Fruit fly (Drosophila melanogaster) whole organism, prepupa: Measurements from ENCODE around the gene PGRP-SD.

Experiments used
- CG11762 ChIP-seq: fragments of 200-800 bp; sonication (Bioruptor generic); optimal IDR thresholded peaks from 3 replicates; lab custom pipeline; 2016; ENCODE audit warnings: missing biosample characterization, missing genetic modification characterization; ENCODE audit not compliant: insufficient read depth
- CG15336 ChIP-seq: fragments of 200-800 bp; sonication (Bioruptor generic); IDR thresholded peaks from 2 replicates; pipeline ENCODE4 v1.3.6; 2022; ENCODE audit warnings: missing biosample characterization, missing genetic modification characterization
- CG3032 ChIP-seq: fragments of 200-800 bp; optimal IDR thresholded peaks from 2 replicates; lab custom pipeline; 2019; ENCODE audit warnings: missing biosample characterization, mild to moderate bottlenecking, missing genetic modification characterization, moderate library complexity
- CG32006 ChIP-seq: fragments of 200-800 bp; sonication (Bioruptor generic); optimal IDR thresholded peaks from 3 replicates; lab custom pipeline; 2017; ENCODE audit warnings: missing biosample characterization, mild to moderate bottlenecking, missing genetic modification characterization
- CG4318 ChIP-seq: fragments of 200-800 bp; sonication (Bioruptor generic); optimal IDR thresholded peaks from 3 replicates; lab custom pipeline; 2017; ENCODE audit warnings: missing biosample characterization, mild to moderate bottlenecking, missing genetic modification characterization
- CG6163 ChIP-seq: fragments of 200-800 bp; sonication (Bioruptor generic); IDR thresholded peaks from 3 replicates; pipeline ENCODE4 v1.3.6; 2022; ENCODE audit warnings: missing biosample characterization, missing genetic modification characterization
- CG6276 ChIP-seq: fragments of 200-800 bp; sonication (Bioruptor generic); optimal IDR thresholded peaks from 2 replicates; lab custom pipeline; 2017; ENCODE audit warnings: missing biosample characterization, mild to moderate bottlenecking, missing genetic modification characterization
- CG6792 ChIP-seq: fragments of 200-800 bp; sonication (Bioruptor generic); optimal IDR thresholded peaks from 3 replicates; lab custom pipeline; 2016; ENCODE audit warnings: missing biosample characterization, missing genetic modification characterization
- CG8319 ChIP-seq: fragments of 200-800 bp; sonication (Bioruptor generic); optimal IDR thresholded peaks from 3 replicates; lab custom pipeline; 2016; ENCODE audit warnings: missing biosample characterization, missing genetic modification characterization
- Eip75B ChIP-seq: fragments of 200-800 bp; sonication (Bioruptor generic); optimal IDR thresholded peaks from 3 replicates; lab custom pipeline; 2016; ENCODE audit warnings: missing biosample characterization, missing genetic modification characterization
- Ets21C ChIP-seq: fragments of 200-800 bp; sonication (Bioruptor generic); optimal IDR thresholded peaks from 3 replicates; lab custom pipeline; 2016; ENCODE audit warnings: missing biosample characterization, missing genetic modification characterization
- Gug ChIP-seq: fragments of 200-800 bp; sonication (Bioruptor generic); IDR thresholded peaks from 2 replicates; pipeline ENCODE4 v1.3.6; 2022; ENCODE audit warnings: missing biosample characterization, missing genetic modification characterization
- Hr38 ChIP-seq: sonication (Bioruptor generic); optimal IDR thresholded peaks from 2 replicates; lab custom pipeline; 2016; ENCODE audit warnings: missing biosample characterization, missing genetic modification characterization
- Hr4 ChIP-seq: fragments of 200-800 bp; sonication (Bioruptor generic); optimal IDR thresholded peaks from 3 replicates; lab custom pipeline; 2016; ENCODE audit warnings: missing biosample characterization, missing genetic modification characterization
- Lpt ChIP-seq: fragments of 200-800 bp; sonication (Bioruptor generic); optimal IDR thresholded peaks from 3 replicates; lab custom pipeline; 2016; ENCODE audit warnings: missing biosample characterization, missing genetic modification characterization
- Smox ChIP-seq: fragments of 200-800 bp; sonication (Bioruptor generic); optimal IDR thresholded peaks from 3 replicates; lab custom pipeline; 2016; ENCODE audit warnings: missing biosample characterization, missing genetic modification characterization
- Sox14 ChIP-seq: fragments of 200-800 bp; sonication (Bioruptor generic); optimal IDR thresholded peaks from 3 replicates; lab custom pipeline; 2016; ENCODE audit warnings: missing biosample characterization, missing genetic modification characterization
- cyc ChIP-seq: fragments of 200-800 bp; sonication (Bioruptor generic); optimal IDR thresholded peaks from 3 replicates; lab custom pipeline; 2016; ENCODE audit warnings: missing biosample characterization, missing genetic modification characterization
- eg ChIP-seq: fragments of 200-800 bp; sonication (Bioruptor generic); IDR thresholded peaks from 3 replicates; pipeline ENCODE4 v1.3.6; 2022; ENCODE audit warnings: missing biosample characterization, missing genetic modification characterization
- esn ChIP-seq: fragments of 200-800 bp; sonication (Bioruptor generic); optimal IDR thresholded peaks from 2 replicates; lab custom pipeline; 2016; ENCODE audit warnings: missing biosample characterization, mild to moderate bottlenecking, missing genetic modification characterization, moderate library complexity
- fd59A ChIP-seq: fragments of 200-800 bp; sonication (Bioruptor generic); optimal IDR thresholded peaks from 2 replicates; lab custom pipeline; 2017; ENCODE audit warnings: missing biosample characterization, mild to moderate bottlenecking, missing genetic modification characterization, missing genetic modification reagents
- fd85E ChIP-seq: fragments of 200-800 bp; sonication (Bioruptor generic); optimal IDR thresholded peaks from 3 replicates; lab custom pipeline; 2016; ENCODE audit warnings: missing biosample characterization, missing genetic modification characterization
- net ChIP-seq: fragments of 200-800 bp; sonication (Bioruptor generic); optimal IDR thresholded peaks from 3 replicates; lab custom pipeline; 2016; ENCODE audit warnings: missing biosample characterization, missing genetic modification characterization
- salr ChIP-seq, 2 experiments: fragments of 200-800 bp; sonication (Bioruptor generic); optimal IDR thresholded peaks; 3 replicates each; lab custom pipeline; 2016 to 2018; ENCODE audit warnings: missing biosample characterization in 2 of 2, missing genetic modification characterization in 2 of 2, mild to moderate bottlenecking in 1 of 2
- topi ChIP-seq: fragments of 200-800 bp; sonication (Bioruptor generic); optimal IDR thresholded peaks from 3 replicates; lab custom pipeline; 2016; ENCODE audit warnings: missing biosample characterization, missing genetic modification characterization
- vri ChIP-seq: fragments of 200-800 bp; sonication (Bioruptor generic); optimal IDR thresholded peaks from 3 replicates; lab custom pipeline; 2016; ENCODE audit warnings: missing biosample characterization, mild to moderate bottlenecking, missing genetic modification characterization

Gene PGRP-SD

DNA sequence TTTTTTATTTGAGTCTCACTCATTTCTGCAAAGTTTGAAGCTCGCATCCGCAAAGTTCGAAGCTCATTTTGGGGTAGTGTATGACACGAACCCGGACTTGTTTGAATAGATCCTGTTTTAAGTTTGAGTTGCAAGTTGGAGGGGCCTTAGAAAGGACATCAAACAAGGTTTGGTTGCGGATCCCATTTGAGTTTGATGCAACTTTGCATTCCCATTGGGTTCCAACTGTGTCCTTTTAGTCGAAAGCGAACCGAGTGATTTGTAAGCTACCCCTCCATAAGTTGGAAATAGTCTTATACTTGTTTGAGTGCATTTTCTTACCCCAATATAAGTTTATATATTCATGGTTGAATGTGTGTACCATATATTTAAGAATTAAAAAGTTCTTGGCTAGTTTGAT lies 7.4 kb upstream of the PGRP-SD start:
- TF ChIP-seq CG15336 (GFP tag; lab: Robert Waterston, UW) (no peak), Gug (GFP tag; lab: Robert Waterston, UW) (no peak), fd59A (GFP tag; lab: Kevin White, UChicago) (no peak), esn (GFP tag; lab: Kevin White, UChicago) (no peak), CG6163 (GFP tag; lab: Robert Waterston, UW) (no peak), vri (no peak), net (no peak)

DNA sequence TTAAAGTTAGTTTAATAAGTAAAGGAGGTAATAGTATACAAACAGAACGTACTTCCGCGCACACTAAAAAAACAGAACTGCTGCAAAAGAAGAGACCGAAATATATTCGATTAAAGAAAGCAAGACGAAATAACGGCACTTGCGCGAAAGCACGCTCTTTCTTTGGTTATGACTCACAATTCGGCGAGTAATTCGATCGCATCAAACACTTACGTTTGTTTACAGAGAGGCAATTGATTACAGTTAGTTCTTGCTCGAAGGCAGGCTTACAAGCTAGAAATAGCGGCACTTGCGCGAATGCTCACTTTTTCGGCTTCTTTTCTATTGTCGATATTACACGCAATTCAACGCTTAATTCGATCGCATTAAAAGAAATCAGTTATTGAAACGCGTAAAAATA lies 732 bp upstream of the PGRP-SD start, which contains the start of gene CG32373:
Gene CG32373 (plus strand): TSS at position 301 of the 400 bp plus-strand sequence.
- TF ChIP-seq CG11762 (GFP tag; lab: Kevin White, UChicago): no peak
- no peak for TF ChIP-seq CG3032 (tag; lab: Kevin White, UChicago)
- TF ChIP-seq CG8319: no peak
- TF ChIP-seq fd85E (GFP tag; lab: Kevin White, UChicago): no peak
- TF ChIP-seq CG6276 (GFP tag; lab: Kevin White, UChicago): no peak
- TF ChIP-seq Sox14 (GFP tag; lab: Kevin White, UChicago): no peak
- TF ChIP-seq Ets21C (GFP tag; lab: Kevin White, UChicago): no peak
- no peak for TF ChIP-seq esn (GFP tag; lab: Kevin White, UChicago)
- TF ChIP-seq Lpt (GFP tag; lab: Kevin White, UChicago): no peak
- no peak for TF ChIP-seq vri
- TF ChIP-seq CG4318 (GFP tag; lab: Kevin White, UChicago): no peak
- no peak for TF ChIP-seq CG6792
- TF ChIP-seq salr (GFP tag; optimal IDR thresholded peaks at IDR 0.05; lab: Kevin White, UChicago): no peak
- no peak for TF ChIP-seq eg (GFP tag; lab: Robert Waterston, UW)
- no peak for TF ChIP-seq CG15336 (GFP tag; lab: Robert Waterston, UW)
- no peak for TF ChIP-seq CG32006 (GFP tag; lab: Kevin White, UChicago)
- no peak for TF ChIP-seq fd59A (GFP tag; lab: Kevin White, UChicago)
- no peak for TF ChIP-seq Eip75B
- TF ChIP-seq cyc (GFP tag; lab: Kevin White, UChicago): no peak
- no peak for TF ChIP-seq Smox (GFP tag; lab: Kevin White, UChicago)

DNA sequence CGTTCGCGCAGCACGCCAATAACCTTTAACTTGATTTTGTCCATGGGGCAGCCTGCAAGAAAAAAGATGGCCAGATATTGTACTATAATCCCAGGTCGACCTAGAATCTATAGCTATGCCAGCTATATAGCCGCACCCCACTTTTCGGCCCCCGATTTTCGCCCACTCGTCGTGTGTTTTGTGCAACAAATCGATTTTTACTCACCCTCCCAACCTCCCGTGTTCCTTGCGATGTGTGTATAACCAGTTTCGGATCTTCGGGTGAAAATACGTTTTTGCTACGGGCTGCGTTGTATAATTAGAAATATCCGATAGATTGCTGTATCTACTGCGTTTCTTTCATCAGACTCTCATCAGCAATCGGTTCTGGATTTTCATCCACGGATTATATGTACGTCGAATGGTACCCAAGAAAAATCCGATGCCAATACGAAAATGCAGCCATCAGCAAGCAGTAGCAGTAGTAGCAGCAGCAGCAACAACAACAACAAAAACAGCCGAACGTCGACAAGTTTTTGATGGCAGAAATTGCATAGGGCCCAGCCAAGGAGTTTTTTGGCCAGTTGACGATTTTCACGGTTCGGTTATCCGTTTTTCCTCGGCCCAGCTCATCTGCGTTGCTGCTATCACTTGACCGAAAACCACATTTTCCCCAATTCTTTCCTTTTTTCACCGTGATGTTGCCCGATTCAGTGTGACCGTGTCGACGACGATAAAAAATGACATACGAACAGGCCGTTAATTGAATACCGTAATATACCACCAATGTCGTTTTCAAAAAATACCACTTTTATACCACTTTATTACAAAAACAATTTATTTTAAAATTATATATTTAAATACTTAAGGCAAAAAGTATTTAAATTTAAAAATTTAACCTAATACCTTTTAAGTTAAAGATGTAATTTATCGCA lies 3.3 kb downstream of the PGRP-SD start, which contains the start of gene CG7492:
Gene CG7492 (minus strand): TSS at position 705 of the 914 bp plus-strand sequence.
- no peak for TF ChIP-seq Hr4 (GFP tag; lab: Kevin White, UChicago)

DNA sequence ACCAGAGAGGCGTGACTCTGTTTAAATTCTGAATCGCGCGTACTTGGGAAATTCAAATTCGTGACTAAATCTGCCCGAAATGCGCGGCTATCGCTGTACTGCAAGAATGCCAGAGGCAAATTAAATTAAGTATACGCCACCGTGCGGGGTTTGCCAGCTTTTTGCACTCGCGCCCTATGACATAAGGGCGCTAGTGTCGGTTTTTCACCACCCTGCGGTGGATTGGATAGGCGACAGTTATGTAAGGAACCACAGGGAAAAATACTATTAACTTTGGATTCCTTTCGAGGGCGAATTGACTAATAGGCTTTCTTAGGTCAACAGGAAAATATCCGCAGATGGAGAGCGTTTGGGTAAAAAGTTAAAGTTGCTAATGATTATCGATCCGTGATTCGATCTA lies 44.6 kb downstream of the PGRP-SD start, which contains the start of gene CG44195:
Gene CG44195 (minus strand): TSS at position 101 of the 400 bp plus-strand sequence.
- TF ChIP-seq topi (GFP tag; lab: Kevin White, UChicago) (no peak), Hr38 (GFP tag; lab: Kevin White, UChicago) (no peak)
